Worm (Caenorhabditis elegans) whole organism, L3 larva: ENCODE results near the gene F08F8.6.
A peak's percentile ranks its signal among the peaks of the same experiment; 100 is the strongest.

ENCODE experiments used
- R02D3.7 ChIP-seq: fragments of 150-350 bp; optimal IDR thresholded peaks from 2 replicates; lab custom pipeline; 2014; ENCODE audit warnings: missing biosample characterization, missing genetic modification characterization
- ZK546.5 ChIP-seq: sonication (generic microtip); optimal IDR thresholded peaks from 2 replicates; lab custom pipeline; 2017; ENCODE audit warnings: missing biosample characterization, missing genetic modification characterization
- aly-2 ChIP-seq: fragments of 150-350 bp; optimal IDR thresholded peaks from 2 replicates; lab custom pipeline; 2014; ENCODE audit warnings: missing biosample characterization, missing genetic modification characterization
- ama-1 ChIP-seq: fragments of 150-350 bp; optimal IDR thresholded peaks from 2 replicates; lab custom pipeline; 2018
- ceh-16 ChIP-seq: sonication (generic microtip); optimal IDR thresholded peaks from 2 replicates; lab custom pipeline; 2017; ENCODE audit warnings: missing biosample characterization, missing genetic modification characterization
- ceh-28 ChIP-seq: fragments of 150-350 bp; optimal IDR thresholded peaks from 2 replicates; lab custom pipeline; 2014; ENCODE audit warnings: missing biosample characterization, missing genetic modification reagents, missing genetic modification characterization
- ceh-82 ChIP-seq: fragments of 150-350 bp; optimal IDR thresholded peaks from 2 replicates; lab custom pipeline; 2014; ENCODE audit warnings: missing biosample characterization, missing genetic modification characterization
- ceh-9 ChIP-seq: sonication (generic microtip); optimal IDR thresholded peaks from 2 replicates; lab custom pipeline; 2018; ENCODE audit warnings: missing biosample characterization, missing genetic modification characterization
- daf-12 ChIP-seq: fragments of 150-350 bp; optimal IDR thresholded peaks from 2 replicates; lab custom pipeline; 2014; ENCODE audit warnings: missing biosample characterization, missing genetic modification reagents, missing genetic modification characterization
- egl-5 ChIP-seq: fragments of 150-350 bp; optimal IDR thresholded peaks from 2 replicates; lab custom pipeline; 2017; ENCODE audit warnings: missing biosample characterization, missing genetic modification reagents, missing genetic modification characterization, inconsistent platforms
- elt-1 ChIP-seq: fragments of 150-350 bp; optimal IDR thresholded peaks from 2 replicates; lab custom pipeline; 2014; ENCODE audit warnings: missing biosample characterization, missing genetic modification characterization
- elt-2 ChIP-seq: sonication (generic microtip); optimal IDR thresholded peaks from 2 replicates; lab custom pipeline; 2016; ENCODE audit warnings: missing genetic modification reagents, mild to moderate bottlenecking, missing genetic modification characterization, missing compliant biosample characterization
- elt-3 ChIP-seq, 3 experiments: fragments of 150-350 bp in 1 of 3; sonication (generic microtip) in 2 of 3; optimal IDR thresholded peaks; 2 replicates in 2 of 3; 4 replicates in 1 of 3; lab custom pipeline; 2014 to 2017; ENCODE audit warnings: missing biosample characterization in 3 of 3, missing genetic modification characterization in 3 of 3
- eor-1 ChIP-seq, 2 experiments: fragments of 150-350 bp; optimal IDR thresholded peaks; 2 replicates each; lab custom pipeline; 2014 to 2018; ENCODE audit warnings: missing biosample characterization in 2 of 2, missing genetic modification characterization in 2 of 2
- fkh-2 ChIP-seq: fragments of 150-350 bp; optimal IDR thresholded peaks from 2 replicates; lab custom pipeline; 2014; ENCODE audit warnings: missing biosample characterization, missing genetic modification reagents, missing genetic modification characterization
- fos-1 ChIP-seq: fragments of 150-350 bp; optimal IDR thresholded peaks from 2 replicates; lab custom pipeline; 2014; ENCODE audit warnings: missing biosample characterization, missing genetic modification characterization
- hmg-11 ChIP-seq: sonication (generic microtip); optimal IDR thresholded peaks from 2 replicates; lab custom pipeline; 2016; ENCODE audit warnings: missing genetic modification characterization, missing compliant biosample characterization
- jun-1 ChIP-seq: fragments of 150-350 bp; optimal IDR thresholded peaks from 2 replicates; lab custom pipeline; 2014; ENCODE audit warnings: missing biosample characterization, missing genetic modification reagents, missing genetic modification characterization
- lin-15B ChIP-seq: fragments of 150-350 bp; optimal IDR thresholded peaks from 2 replicates; lab custom pipeline; 2014; ENCODE audit warnings: missing biosample characterization, missing genetic modification characterization
- lin-39 ChIP-seq: fragments of 150-350 bp; optimal IDR thresholded peaks from 2 replicates; lab custom pipeline; 2018; ENCODE audit warnings: missing biosample characterization, missing genetic modification reagents, missing genetic modification characterization
- lsy-12 ChIP-seq: sonication (generic microtip); optimal IDR thresholded peaks from 2 replicates; lab custom pipeline; 2016; ENCODE audit warnings: mild to moderate bottlenecking, missing genetic modification characterization, missing compliant biosample characterization
- mdl-1 ChIP-seq: fragments of 150-350 bp; optimal IDR thresholded peaks from 2 replicates; lab custom pipeline; 2014; ENCODE audit warnings: missing biosample characterization, missing genetic modification characterization
- mml-1 ChIP-seq: fragments of 150-350 bp; sonication (generic microtip); optimal IDR thresholded peaks from 3 replicates; lab custom pipeline; 2014; ENCODE audit warnings: missing biosample characterization, missing genetic modification characterization
- nfya-1 ChIP-seq: sonication (generic microtip); optimal IDR thresholded peaks from 2 replicates; lab custom pipeline; 2017; ENCODE audit warnings: missing genetic modification characterization, mild to moderate bottlenecking, missing compliant biosample characterization, antibody characterized with exemption, moderate library complexity; ENCODE audit not compliant: insufficient read depth
- nhr-11 ChIP-seq: fragments of 150-350 bp; optimal IDR thresholded peaks from 2 replicates; lab custom pipeline; 2014; ENCODE audit warnings: missing biosample characterization, missing genetic modification characterization
- nhr-23 ChIP-seq: fragments of 150-350 bp; optimal IDR thresholded peaks from 2 replicates; lab custom pipeline; 2014; ENCODE audit warnings: missing biosample characterization, missing genetic modification reagents, missing genetic modification characterization
- nhr-25 ChIP-seq: sonication (generic microtip); optimal IDR thresholded peaks from 2 replicates; lab custom pipeline; 2017; ENCODE audit warnings: missing biosample characterization, missing genetic modification characterization
- nhr-43 ChIP-seq: sonication (generic microtip); optimal IDR thresholded peaks from 2 replicates; lab custom pipeline; 2016; ENCODE audit warnings: mild to moderate bottlenecking, missing genetic modification characterization, missing compliant biosample characterization; ENCODE audit not compliant: poor library complexity, severe bottlenecking
- nhr-77 ChIP-seq: fragments of 150-350 bp; optimal IDR thresholded peaks from 2 replicates; lab custom pipeline; 2014; ENCODE audit warnings: missing biosample characterization, missing genetic modification characterization
- pha-4 ChIP-seq: fragments of 150-350 bp; optimal IDR thresholded peaks from 2 replicates; lab custom pipeline; 2014; ENCODE audit warnings: missing biosample characterization, missing genetic modification reagents, missing genetic modification characterization
- pqm-1 ChIP-seq: fragments of 150-350 bp; optimal IDR thresholded peaks from 2 replicates; lab custom pipeline; 2017; ENCODE audit warnings: missing biosample characterization, missing genetic modification characterization, inconsistent platforms
- sea-2 ChIP-seq: fragments of 150-350 bp; sonication (generic microtip); optimal IDR thresholded peaks from 4 replicates; lab custom pipeline; 2014; ENCODE audit warnings: missing biosample characterization, missing genetic modification reagents, missing genetic modification characterization
- skn-1 ChIP-seq: fragments of 150-350 bp; optimal IDR thresholded peaks from 2 replicates; lab custom pipeline; 2014; ENCODE audit warnings: missing biosample characterization, missing genetic modification characterization
- tbx-2 ChIP-seq: sonication (generic microtip); optimal IDR thresholded peaks from 2 replicates; lab custom pipeline; 2016; ENCODE audit warnings: mild to moderate bottlenecking, missing genetic modification characterization, missing compliant biosample characterization
- unc-62 ChIP-seq: fragments of 150-350 bp; sonication (generic microtip); optimal IDR thresholded peaks from 4 replicates; lab custom pipeline; 2014; ENCODE audit warnings: missing biosample characterization, missing genetic modification reagents, missing genetic modification characterization
- ztf-11 ChIP-seq: fragments of 150-350 bp; optimal IDR thresholded peaks from 2 replicates; lab custom pipeline; 2014; ENCODE audit warnings: missing biosample characterization, missing genetic modification characterization

F08F8.6 gene

ce11 chrIII:7374681-7375271 is 31.3 kb downstream of the F08F8.6 start, which contains the start of gene mml-1:
Gene mml-1, minus strand, starts transcription at chrIII:7374731.
- TF ChIP-seq nfya-1 (tag; lab: Kevin White, UChicago) (peak; percentile 17), ama-1 (peak; percentile 66), lsy-12 (peak; percentile 24), unc-62 (no peak)

- TF ChIP-seq daf-12 (tag; lab: Kevin White, UChicago) = no peak
- peak in 2 of 3 experiments; percentile 44 to 91 for TF ChIP-seq elt-3 (tag; optimal IDR thresholded peaks at IDR 0.05; lab: Kevin White, UChicago)
- TF ChIP-seq R02D3.7 = peak; percentile 14
- TF ChIP-seq unc-62 = no peak
- peak; percentile 86 for TF ChIP-seq elt-2
- no peak for TF ChIP-seq lin-15B (tag; lab: Kevin White, UChicago)
- TF ChIP-seq pqm-1 (tag; lab: Kevin White, UChicago) = no peak
- TF ChIP-seq elt-1 (tag; lab: Kevin White, UChicago) = no peak
- no peak for TF ChIP-seq jun-1
- TF ChIP-seq fkh-2 (tag; lab: Kevin White, UChicago) = no peak
- TF ChIP-seq ama-1 = peak; percentile 83
- no peak for TF ChIP-seq skn-1
- peak; percentile 62 for TF ChIP-seq nhr-23
- TF ChIP-seq nhr-43 = no peak
- peak; percentile 14 for TF ChIP-seq nhr-25
- peak; percentile 65 for TF ChIP-seq ceh-28
- TF ChIP-seq lsy-12 = no peak
- no peak for TF ChIP-seq ceh-9 (tag; lab: Kevin White, UChicago)
- no peak for TF ChIP-seq sea-2 (GFP tag; lab: Kevin White, UChicago)
- TF ChIP-seq mml-1 (tag; lab: Kevin White, UChicago) = peak; percentile 11
Measured at ce11 chrIII:7375434-7375833, 31.9 kb downstream of the F08F8.6 start.

ce11 chrIII:7376143-7376802 is 32.8 kb downstream of the F08F8.6 start:
- TF ChIP-seq ceh-28 (no peak), ceh-82 (tag; lab: Kevin White, UChicago) (no peak), lsy-12 (peak; percentile 73), ceh-16 (no peak), egl-5 (tag; lab: Kevin White, UChicago) (peak; percentile 27), eor-1 (tag; optimal IDR thresholded peaks at IDR 0.05; lab: Kevin White, UChicago) (no peak), unc-62 (peak; percentile 82), tbx-2 (tag; lab: Kevin White, UChicago) (peak; percentile 61), nhr-23 (peak; percentile 96), elt-2 (peak; percentile 73), nhr-43 (peak; percentile 95), pha-4 (peak; percentile 58), mml-1 (tag; lab: Kevin White, UChicago) (peak; percentile 25), ama-1 (peak; percentile 70), pqm-1 (tag; lab: Kevin White, UChicago) (peak; percentile 23), ZK546.5 (tag; lab: Kevin White, UChicago) (no peak), nhr-25 (peak; percentile 97), ztf-11 (no peak), elt-3 (tag; optimal IDR thresholded peaks at IDR 0.05; lab: Kevin White, UChicago) (peak; percentile 42 to 71 (median 60)), hmg-11 (tag; lab: Kevin White, UChicago) (peak; percentile 11), lin-39 (tag; lab: Kevin White, UChicago) (peak; percentile 59), sea-2 (GFP tag; lab: Kevin White, UChicago) (no peak), fkh-2 (tag; lab: Kevin White, UChicago) (no peak), nfya-1 (tag; lab: Kevin White, UChicago) (peak; percentile 57), nhr-11 (tag; lab: Kevin White, UChicago) (peak; percentile 10), jun-1 (peak; percentile 64), nhr-77 (tag; lab: Kevin White, UChicago) (no peak), fos-1 (tag; lab: Kevin White, UChicago) (peak; percentile 77), aly-2 (no peak), mdl-1 (peak; percentile 94)

- TF ChIP-seq ama-1 (peak; percentile 21), nhr-77 (tag; lab: Kevin White, UChicago) (no peak)
Measured at ce11 chrIII:7378522-7378921, 35.0 kb downstream of the F08F8.6 start.
